Worm (Caenorhabditis elegans): Measurements from ENCODE around the gene T01C1.4.

T01C1.4 gene

ce11 chrX:10688311-10688710 lies 28.6 kb downstream of the T01C1.4 start (continued):
- TF ChIP-seq unc-62 (GFP tag; optimal IDR thresholded peaks at IDR 0.05) (no peak), nhr-10 (tag; optimal IDR thresholded peaks at IDR 0.05) (no peak), sma-3 (GFP tag; optimal IDR thresholded peaks at IDR 0.05) (peak; percentile 43), dmd-4 (tag; optimal IDR thresholded peaks at IDR 0.05) (no peak), ceh-16 (tag; optimal IDR thresholded peaks at IDR 0.05) (no peak), nhr-77 (tag; optimal IDR thresholded peaks at IDR 0.05) (no peak), alr-1 (tag; optimal IDR thresholded peaks at IDR 0.05) (no peak), ama-1 (optimal IDR thresholded peaks at IDR 0.05) (peak; percentile 70), ZK546.5 (tag; optimal IDR thresholded peaks at IDR 0.05) (no peak), elt-1 (tag; optimal IDR thresholded peaks at IDR 0.05) (no peak), nhr-129 (tag; optimal IDR thresholded peaks at IDR 0.05) (peak; percentile 16), unc-55 (GFP tag; optimal IDR thresholded peaks at IDR 0.05) (no peak), unc-39 (tag; optimal IDR thresholded peaks at IDR 0.05) (no peak)

ce11 chrX:10687317-10687716 lies 29.6 kb downstream of the T01C1.4 start:
- TF ChIP-seq aly-2 (tag; optimal IDR thresholded peaks at IDR 0.05) (no peak), zag-1 (tag; optimal IDR thresholded peaks at IDR 0.05) (no peak), F13H6.1 (tag; optimal IDR thresholded peaks at IDR 0.05) (peak; percentile 14), nhr-12 (tag; optimal IDR thresholded peaks at IDR 0.05) (no peak), ama-1 (optimal IDR thresholded peaks at IDR 0.05) (peak; percentile 21), fos-1 (tag; optimal IDR thresholded peaks at IDR 0.05) (peak; percentile 87), nhr-6 (tag; optimal IDR thresholded peaks at IDR 0.05) (no peak), nhr-21 (tag; optimal IDR thresholded peaks at IDR 0.05) (no peak), sma-9 (GFP tag; optimal IDR thresholded peaks at IDR 0.05) (peak; percentile 51), sma-9 (tag; optimal IDR thresholded peaks at IDR 0.05) (no peak), gmeb-1 (tag; optimal IDR thresholded peaks at IDR 0.05) (no peak), ceh-82 (tag; optimal IDR thresholded peaks at IDR 0.05) (no peak), crh-2 (tag; optimal IDR thresholded peaks at IDR 0.05) (peak; percentile 11), ceh-16 (tag; optimal IDR thresholded peaks at IDR 0.05) (no peak), mbf-1 (tag; optimal IDR thresholded peaks at IDR 0.05) (no peak)

- TF ChIP-seq nhr-23 (tag; optimal IDR thresholded peaks at IDR 0.05) (no peak), Y55F3AM.14 (GFP tag; optimal IDR thresholded peaks at IDR 0.05) (no peak), fos-1 (tag; optimal IDR thresholded peaks at IDR 0.05) (peak; percentile 86), blmp-1 (tag; optimal IDR thresholded peaks at IDR 0.05; ENCODE audit: insufficient read depth) (peak; percentile 50), R02D3.7 (tag; optimal IDR thresholded peaks at IDR 0.05) (no peak), sma-3 (GFP tag; optimal IDR thresholded peaks at IDR 0.05) (peak; percentile 18), lin-11 (tag; optimal IDR thresholded peaks at IDR 0.05) (no peak), unc-39 (tag; optimal IDR thresholded peaks at IDR 0.05) (no peak), nhr-25 (tag; optimal IDR thresholded peaks at IDR 0.05) (peak; percentile 30), F13H6.1 (tag; optimal IDR thresholded peaks at IDR 0.05) (no peak), nhr-21 (tag; optimal IDR thresholded peaks at IDR 0.05) (peak; percentile 2)
Observed at ce11 chrX:10686487-10686886, 30.4 kb downstream of the T01C1.4 start.

DNA sequence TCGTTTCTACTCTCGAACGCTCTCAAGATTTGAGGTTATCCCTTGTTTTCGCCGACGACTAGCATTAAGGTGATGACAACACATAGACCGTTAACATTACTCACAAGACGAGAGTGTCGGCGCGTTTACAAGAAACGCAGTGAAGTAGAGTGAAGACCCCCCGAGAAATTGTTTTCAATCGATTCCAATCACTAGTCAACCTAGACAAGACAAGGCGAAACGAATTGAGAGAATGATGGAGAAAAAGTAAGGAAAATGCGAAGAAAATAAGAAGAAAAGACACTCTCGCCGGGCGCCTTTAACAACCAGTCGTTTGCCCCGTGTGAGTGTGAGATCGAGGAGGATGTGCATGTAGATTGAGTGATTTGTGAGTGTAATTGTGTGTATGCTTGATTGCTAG lies 32.4 kb downstream of the T01C1.4 start:
- peak; percentile 69 for TF ChIP-seq nhr-25 (tag; optimal IDR thresholded peaks at IDR 0.05)
- TF ChIP-seq sem-4 (tag; optimal IDR thresholded peaks at IDR 0.05): peak; percentile 71
- peak; percentile 69 for TF ChIP-seq nhr-21 (tag; optimal IDR thresholded peaks at IDR 0.05)
- TF ChIP-seq gmeb-1 (tag; optimal IDR thresholded peaks at IDR 0.05): peak; percentile 31
- TF ChIP-seq sma-9 (GFP tag; optimal IDR thresholded peaks at IDR 0.05): peak; percentile 61
- no peak for TF ChIP-seq sma-9 (tag; optimal IDR thresholded peaks at IDR 0.05)
- no peak for TF ChIP-seq nhr-237 (tag; optimal IDR thresholded peaks at IDR 0.05)
- TF ChIP-seq blmp-1 (tag; optimal IDR thresholded peaks at IDR 0.05; ENCODE audit: insufficient read depth): peak; percentile 19
- TF ChIP-seq nhr-6 (tag; optimal IDR thresholded peaks at IDR 0.05): peak; percentile 54
- peak; percentile 1 for TF ChIP-seq ama-1 (optimal IDR thresholded peaks at IDR 0.05)
- peak; percentile 92 for TF ChIP-seq fos-1 (tag; optimal IDR thresholded peaks at IDR 0.05)
- TF ChIP-seq F13H6.1 (tag; optimal IDR thresholded peaks at IDR 0.05): peak; percentile 75
- TF ChIP-seq egl-27 (tag; optimal IDR thresholded peaks at IDR 0.05): no peak
- peak; percentile 84 for TF ChIP-seq nhr-129 (tag; optimal IDR thresholded peaks at IDR 0.05)
- TF ChIP-seq crh-2 (tag; optimal IDR thresholded peaks at IDR 0.05): peak; percentile 86
- peak in 1 of 2 experiments; percentile 26 for TF ChIP-seq mdl-1 (tag; optimal IDR thresholded peaks at IDR 0.05)
- TF ChIP-seq Y55F3AM.14 (GFP tag; optimal IDR thresholded peaks at IDR 0.05): no peak
- TF ChIP-seq sma-3 (GFP tag; optimal IDR thresholded peaks at IDR 0.05): peak; percentile 61
- TF ChIP-seq elt-3 (tag; optimal IDR thresholded peaks at IDR 0.05): no peak
- TF ChIP-seq ztf-4 (tag; optimal IDR thresholded peaks at IDR 0.05): peak; percentile 12
- TF ChIP-seq lsy-2 (tag; optimal IDR thresholded peaks at IDR 0.05): peak in 1 of 2 experiments; percentile 62
- TF ChIP-seq C34F6.9 (tag; optimal IDR thresholded peaks at IDR 0.05): peak; percentile 39

Data from whole organism, L2 larva.